Fruit fly (Drosophila melanogaster) whole organism, embryonic: ENCODE measurements around the gene mts.

Experiments
- Asciz ChIP-seq: fragments of 200-800 bp; sonication (Bioruptor generic); optimal IDR thresholded peaks from 2 replicates; lab custom pipeline; 2017; ENCODE audit warnings: missing biosample characterization, mild to moderate bottlenecking, missing genetic modification characterization, missing genetic modification reagents
- Bgb ChIP-seq: fragments of 200-800 bp; sonication (Bioruptor generic); IDR thresholded peaks from 2 replicates; pipeline ENCODE4 v1.3.6; 2022; ENCODE audit warnings: missing biosample characterization, missing genetic modification characterization; ENCODE audit not compliant: partially characterized antibody
- CG10147 ChIP-seq: fragments of 200-800 bp; sonication (Bioruptor generic); optimal IDR thresholded peaks from 2 replicates; lab custom pipeline; 2019; ENCODE audit warnings: missing biosample characterization, mild to moderate bottlenecking, missing genetic modification characterization, moderate library complexity
- CG10267 ChIP-seq: fragments of 200-800 bp; sonication (Bioruptor generic); optimal IDR thresholded peaks from 2 replicates; lab custom pipeline; 2018; ENCODE audit warnings: missing biosample characterization, mild to moderate bottlenecking, missing genetic modification characterization, moderate library complexity
- CG10543 ChIP-seq: fragments of 200-800 bp; sonication (Bioruptor generic); optimal IDR thresholded peaks from 3 replicates; lab custom pipeline; 2017; ENCODE audit warnings: missing biosample characterization, mild to moderate bottlenecking, missing genetic modification characterization, moderate library complexity
- CG10979 ChIP-seq: fragments of 200-800 bp; sonication (Bioruptor generic); optimal IDR thresholded peaks from 2 replicates; lab custom pipeline; 2018; ENCODE audit warnings: missing biosample characterization, mild to moderate bottlenecking, missing genetic modification characterization, moderate library complexity
- CG11504 ChIP-seq: fragments of 200-800 bp; sonication (Bioruptor generic); optimal IDR thresholded peaks from 3 replicates; lab custom pipeline; 2019; ENCODE audit warnings: missing biosample characterization, mild to moderate bottlenecking, missing genetic modification characterization, moderate library complexity
- CG12071 ChIP-seq: fragments of 200-800 bp; sonication (Bioruptor generic); optimal IDR thresholded peaks from 3 replicates; lab custom pipeline; 2018; ENCODE audit warnings: missing biosample characterization, mild to moderate bottlenecking, missing genetic modification characterization
- CG1233 ChIP-seq: fragments of 200-800 bp; sonication (Bioruptor generic); optimal IDR thresholded peaks from 4 replicates; lab custom pipeline; 2018; ENCODE audit warnings: missing biosample characterization, mild to moderate bottlenecking, missing genetic modification characterization
- CG12391 ChIP-seq: fragments of 200-800 bp; sonication (Bioruptor generic); optimal IDR thresholded peaks from 3 replicates; lab custom pipeline; 2018; ENCODE audit warnings: missing biosample characterization, mild to moderate bottlenecking, missing genetic modification characterization, moderate library complexity
- CG13296 ChIP-seq: fragments of 200-800 bp; sonication (Bioruptor generic); optimal IDR thresholded peaks from 3 replicates; lab custom pipeline; 2018; ENCODE audit warnings: missing biosample characterization, mild to moderate bottlenecking, missing genetic modification characterization
- CG13894 ChIP-seq: fragments of 200-800 bp; sonication (Bioruptor generic); optimal IDR thresholded peaks from 3 replicates; lab custom pipeline; 2018; ENCODE audit warnings: missing biosample characterization, mild to moderate bottlenecking, missing genetic modification characterization, moderate library complexity
- CG1602 ChIP-seq: fragments of 200-800 bp; sonication (Bioruptor generic); optimal IDR thresholded peaks from 3 replicates; lab custom pipeline; 2016; ENCODE audit warnings: missing biosample characterization, missing genetic modification characterization
- CG16815 ChIP-seq: fragments of 200-800 bp; sonication (Bioruptor generic); optimal IDR thresholded peaks from 3 replicates; lab custom pipeline; 2017; ENCODE audit warnings: missing biosample characterization, mild to moderate bottlenecking, missing genetic modification characterization
- CG2120 ChIP-seq: fragments of 200-800 bp; sonication (Bioruptor generic); optimal IDR thresholded peaks from 3 replicates; lab custom pipeline; 2016; ENCODE audit warnings: missing biosample characterization, missing genetic modification characterization
- CG2712 ChIP-seq: fragments of 200-800 bp; optimal IDR thresholded peaks from 3 replicates; lab custom pipeline; 2019; ENCODE audit warnings: missing biosample characterization, mild to moderate bottlenecking, missing genetic modification characterization, moderate library complexity
- CG31224 ChIP-seq: fragments of 200-800 bp; sonication (Bioruptor generic); IDR thresholded peaks from 2 replicates; pipeline ENCODE4 v1.3.6; 2022; ENCODE audit warnings: missing biosample characterization, missing genetic modification characterization
- CG4360 ChIP-seq: fragments of 200-800 bp; sonication (Bioruptor generic); IDR thresholded peaks from 2 replicates; pipeline ENCODE4 v1.3.6; 2022; ENCODE audit warnings: missing biosample characterization, missing genetic modification characterization
- CG6689 ChIP-seq: fragments of 200-800 bp; sonication (Bioruptor generic); IDR thresholded peaks from 2 replicates; pipeline ENCODE4 v1.3.6; 2022; ENCODE audit warnings: missing biosample characterization, missing genetic modification characterization
- CG7556 ChIP-seq: fragments of 200-800 bp; sonication (Bioruptor generic); optimal IDR thresholded peaks from 2 replicates; lab custom pipeline; 2017; ENCODE audit warnings: missing biosample characterization, mild to moderate bottlenecking, missing genetic modification characterization
- CG8359 ChIP-seq: fragments of 200-800 bp; sonication (Bioruptor generic); optimal IDR thresholded peaks from 2 replicates; lab custom pipeline; 2017; ENCODE audit warnings: missing biosample characterization, mild to moderate bottlenecking, missing genetic modification characterization, borderline replicate concordance
- CG9215 ChIP-seq: fragments of 200-800 bp; sonication (Bioruptor generic); IDR thresholded peaks from 2 replicates; pipeline ENCODE4 v1.3.6; 2022; ENCODE audit warnings: missing biosample characterization, missing genetic modification characterization
- Chrac-16 ChIP-seq: fragments of 200-800 bp; sonication (Bioruptor generic); optimal IDR thresholded peaks from 3 replicates; lab custom pipeline; 2016; ENCODE audit warnings: missing biosample characterization, missing genetic modification characterization
- CoRest ChIP-seq: fragments of 200-800 bp; sonication (Bioruptor generic); optimal IDR thresholded peaks from 3 replicates; lab custom pipeline; 2018; ENCODE audit warnings: missing biosample characterization, mild to moderate bottlenecking, missing genetic modification characterization, moderate library complexity
- Dll ChIP-seq: fragments of 200-800 bp; sonication (Bioruptor generic); IDR thresholded peaks from 4 replicates; pipeline ENCODE4 v1.3.6; 2022; ENCODE audit warnings: missing biosample characterization, missing genetic modification characterization; ENCODE audit not compliant: partially characterized antibody
- Dp ChIP-seq: fragments of 200-800 bp; sonication (Bioruptor generic); optimal IDR thresholded peaks from 2 replicates; lab custom pipeline; 2018; ENCODE audit warnings: missing biosample characterization, mild to moderate bottlenecking, missing genetic modification characterization, moderate library complexity
- HLH4C ChIP-seq: fragments of 200-800 bp; sonication (Bioruptor generic); IDR thresholded peaks from 3 replicates; pipeline ENCODE4 v1.3.6; 2022; ENCODE audit warnings: missing biosample characterization, missing genetic modification characterization; ENCODE audit not compliant: partially characterized antibody
- Hey ChIP-seq: fragments of 200-800 bp; sonication (Bioruptor generic); optimal IDR thresholded peaks from 3 replicates; lab custom pipeline; 2018; ENCODE audit warnings: missing biosample characterization, mild to moderate bottlenecking, missing genetic modification characterization
- Hr78 ChIP-seq, 2 experiments: fragments of 200-800 bp in 1 of 2; fragments of >200 bp in 1 of 2; sonication (Bioruptor generic) in 1 of 2; optimal IDR thresholded peaks; 2 replicates each; lab custom pipeline; 2017 to 2019; ENCODE audit warnings: missing biosample characterization in 2 of 2, missing genetic modification characterization in 2 of 2, mild to moderate bottlenecking in 1 of 2, moderate library complexity in 1 of 2
- Lpt ChIP-seq: fragments of >200 bp; optimal IDR thresholded peaks from 2 replicates; lab custom pipeline; 2018; ENCODE audit warnings: missing biosample characterization, missing genetic modification characterization
- MBD-R2 ChIP-seq: fragments of 200-800 bp; sonication (Bioruptor generic); IDR thresholded peaks from 2 replicates; pipeline ENCODE4 v1.3.6; 2022; ENCODE audit warnings: missing biosample characterization, missing genetic modification characterization
- Med ChIP-seq: fragments of 200-800 bp; sonication (Bioruptor generic); peaks from one replicate; lab custom pipeline; 2016; ENCODE audit warnings: missing biosample characterization, missing genetic modification characterization, mild to moderate bottlenecking, inconsistent platforms, moderate library complexity
- Nf-YA ChIP-seq: fragments of 200-800 bp; sonication (Bioruptor generic); IDR thresholded peaks from 2 replicates; pipeline ENCODE4 v1.3.6; 2022; ENCODE audit warnings: missing biosample characterization, missing genetic modification characterization
- Oaz ChIP-seq: fragments of 200-800 bp; sonication (Bioruptor generic); IDR thresholded peaks from 2 replicates; pipeline ENCODE4 v1.3.6; 2022; ENCODE audit warnings: missing biosample characterization, missing genetic modification characterization
- Oli ChIP-seq: fragments of 200-800 bp; sonication (Bioruptor generic); optimal IDR thresholded peaks from 2 replicates; lab custom pipeline; 2018; ENCODE audit warnings: missing biosample characterization, mild to moderate bottlenecking, missing genetic modification characterization, moderate library complexity
- Rx ChIP-seq: fragments of 200-800 bp; sonication (Bioruptor generic); IDR thresholded peaks from 2 replicates; pipeline ENCODE4 v1.3.6; 2022; ENCODE audit warnings: missing biosample characterization, missing genetic modification characterization
- Sox102F ChIP-seq: fragments of 200-800 bp; sonication (Bioruptor generic); optimal IDR thresholded peaks from 2 replicates; lab custom pipeline; 2018; ENCODE audit warnings: missing biosample characterization, mild to moderate bottlenecking, missing genetic modification characterization, moderate library complexity
- Spps ChIP-seq: fragments of 200-800 bp; sonication (Bioruptor generic); optimal IDR thresholded peaks from 2 replicates; lab custom pipeline; 2018; ENCODE audit warnings: missing biosample characterization, mild to moderate bottlenecking, missing genetic modification characterization
- abd-A ChIP-seq: fragments of 200-800 bp; sonication (Bioruptor generic); optimal IDR thresholded peaks from 3 replicates; lab custom pipeline; 2019; ENCODE audit warnings: missing biosample characterization, mild to moderate bottlenecking, missing genetic modification characterization, moderate library complexity
- ac ChIP-seq: fragments of 200-800 bp; sonication (Bioruptor generic); optimal IDR thresholded peaks from 3 replicates; lab custom pipeline; 2017; ENCODE audit warnings: missing biosample characterization, mild to moderate bottlenecking, missing genetic modification characterization
- cg ChIP-seq: fragments of 200-800 bp; sonication (Bioruptor generic); optimal IDR thresholded peaks from 3 replicates; lab custom pipeline; 2019; ENCODE audit warnings: missing biosample characterization, mild to moderate bottlenecking, missing genetic modification characterization, moderate library complexity
- grn ChIP-seq: fragments of 200-800 bp; sonication (Bioruptor generic); optimal IDR thresholded peaks from 3 replicates; lab custom pipeline; 2017; ENCODE audit warnings: missing biosample characterization, missing genetic modification characterization
- kay ChIP-seq: fragments of 200-800 bp; sonication (Bioruptor generic); optimal IDR thresholded peaks from 2 replicates; lab custom pipeline; 2016; ENCODE audit warnings: missing biosample characterization, missing genetic modification characterization
- knrl ChIP-seq: fragments of 200-800 bp; sonication (Bioruptor generic); IDR thresholded peaks from 3 replicates; pipeline ENCODE4 v1.3.6; 2022; ENCODE audit warnings: missing biosample characterization, missing genetic modification characterization; ENCODE audit not compliant: partially characterized antibody
- luna ChIP-seq: fragments of 200-800 bp; sonication (Bioruptor generic); optimal IDR thresholded peaks from 2 replicates; lab custom pipeline; 2016; ENCODE audit warnings: missing biosample characterization, missing genetic modification characterization
- mam ChIP-seq: fragments of 200-800 bp; sonication (Bioruptor generic); optimal IDR thresholded peaks from 3 replicates; lab custom pipeline; 2016; ENCODE audit warnings: missing biosample characterization, missing genetic modification characterization
- nmo ChIP-seq: fragments of 200-800 bp; sonication (Bioruptor generic); optimal IDR thresholded peaks from 2 replicates; lab custom pipeline; 2018; ENCODE audit warnings: missing biosample characterization, mild to moderate bottlenecking, missing genetic modification characterization, moderate library complexity
- slp2 ChIP-seq: fragments of 200-800 bp; sonication (Bioruptor generic); optimal IDR thresholded peaks from 2 replicates; lab custom pipeline; 2016; ENCODE audit warnings: missing biosample characterization, missing genetic modification characterization

The mts gene

dm6 chr2L:7849472-7849871 lies 22.0 kb downstream of the mts start (continued):
- TF ChIP-seq Lpt (no peak), CG16815 (GFP tag; lab: Kevin White, UChicago) (no peak), CG10267 (tag; lab: Kevin White, UChicago) (peak; percentile 17), CG2120 (GFP tag; lab: Kevin White, UChicago) (no peak), CG31224 (GFP tag; lab: Robert Waterston, UW) (no peak), Dp (GFP tag; lab: Kevin White, UChicago) (no peak), CG1233 (GFP tag; lab: Kevin White, UChicago) (no peak), CG10147 (GFP tag; lab: Kevin White, UChicago) (no peak), CG4360 (GFP tag; lab: Robert Waterston, UW) (no peak), CG12391 (tag; lab: Kevin White, UChicago) (peak; percentile 35), knrl (GFP tag; lab: Robert Waterston, UW) (no peak), mam (GFP tag; lab: Kevin White, UChicago) (no peak), CG13296 (no peak), slp2 (GFP tag; lab: Kevin White, UChicago) (no peak), CG9215 (peak; percentile 27; the same call in 1 of the 2 replicates), CG2712 (tag; lab: Kevin White, UChicago) (no peak), luna (GFP tag; lab: Kevin White, UChicago) (no peak), CG12071 (no peak), Dll (GFP tag; lab: Robert Waterston, UW) (no peak), CoRest (tag; lab: Kevin White, UChicago) (peak; percentile 29)

dm6 chr2L:7850406-7850805 lies 23.0 kb downstream of the mts start:
- TF ChIP-seq Hr78 (GFP tag; optimal IDR thresholded peaks at IDR 0.05; lab: Kevin White, UChicago), result no peak
- no peak for TF ChIP-seq HLH4C (GFP tag; lab: Robert Waterston, UW)
- peak; percentile 41 for TF ChIP-seq CG13894
- TF ChIP-seq Hey (tag; lab: Kevin White, UChicago), result peak; percentile 49
- TF ChIP-seq CG8359, result no peak
- TF ChIP-seq Med (GFP tag; lab: Kevin White, UChicago), result peak; percentile 61
- peak; percentile 94 for TF ChIP-seq abd-A (tag; lab: Kevin White, UChicago)

- TF ChIP-seq CG12391 (tag; lab: Kevin White, UChicago), result peak; percentile 39
- TF ChIP-seq ac (GFP tag; lab: Kevin White, UChicago), result no peak
- TF ChIP-seq CG10543, result no peak
- no peak for TF ChIP-seq Spps (tag; lab: Kevin White, UChicago)
- TF ChIP-seq Oaz, result no peak
- no peak for TF ChIP-seq CG1233 (GFP tag; lab: Kevin White, UChicago)
- no peak for TF ChIP-seq Nf-YA (GFP tag; lab: Robert Waterston, UW)
- TF ChIP-seq Chrac-16 (GFP tag; lab: Kevin White, UChicago), result no peak
- TF ChIP-seq Sox102F (GFP tag; lab: Kevin White, UChicago), result peak; percentile 55
- peak; percentile 30; the same call in 1 of the 2 replicates for TF ChIP-seq CG6689 (GFP tag; lab: Robert Waterston, UW)
- no peak for TF ChIP-seq Bgb (GFP tag; lab: Robert Waterston, UW)
- TF ChIP-seq CG10979 (tag; lab: Kevin White, UChicago), result peak; percentile 59
- no peak for TF ChIP-seq grn
- 0 out of 2 replicates have a peak, but pooled peaks have one; percentile 17 for TF ChIP-seq Rx (GFP tag; lab: Robert Waterston, UW)
- no peak for TF ChIP-seq MBD-R2 (GFP tag; lab: Robert Waterston, UW)
- no peak for TF ChIP-seq cg
- peak; percentile 32 for TF ChIP-seq nmo (GFP tag; lab: Kevin White, UChicago)
- no peak for TF ChIP-seq kay
- TF ChIP-seq CG11504 (tag; lab: Kevin White, UChicago), result peak; percentile 62
- peak; percentile 4 for TF ChIP-seq Asciz (GFP tag; lab: Kevin White, UChicago)
- TF ChIP-seq CG7556 (GFP tag; lab: Kevin White, UChicago), result peak; percentile 53
- peak; percentile 1 for TF ChIP-seq CG1602 (GFP tag; lab: Kevin White, UChicago)
- peak; percentile 31 for TF ChIP-seq Oli
- peak; percentile 33 for TF ChIP-seq CG2120 (GFP tag; lab: Kevin White, UChicago)
These were observed 24.2 kb downstream of the mts start for dm6 chr2L:7851609-7852008.
